Worm (Caenorhabditis elegans): ENCODE measurements around the gene T21B10.4.

Gene T21B10.4

ce11 chrII:8989444-8989843 lies 48.8 kb downstream of the T21B10.4 start, which contains the start of gene C18E9.9:
Gene C18E9.9, minus strand, starts transcription at chrII:8989544.
- TF ChIP-seq tbx-8 (GFP tag; optimal IDR thresholded peaks at IDR 0.05) (no peak), ham-2 (GFP tag; optimal IDR thresholded peaks at IDR 0.05) (no peak), sptf-1 (tag; optimal IDR thresholded peaks at IDR 0.05) (no peak), unc-120 (tag; optimal IDR thresholded peaks at IDR 0.05; ENCODE audit: poor library complexity, severe bottlenecking) (no peak), unc-39 (tag; optimal IDR thresholded peaks at IDR 0.05) (no peak), pha-4 (tag; optimal IDR thresholded peaks at IDR 0.05) (no peak), cnd-1 (tag; optimal IDR thresholded peaks at IDR 0.05) (no peak), mls-2 (tag; optimal IDR thresholded peaks at IDR 0.05) (no peak), unc-62 (GFP tag; optimal IDR thresholded peaks at IDR 0.05) (no peak), ceh-43 (GFP tag; optimal IDR thresholded peaks at IDR 0.05) (no peak), bed-3 (GFP tag; optimal IDR thresholded peaks at IDR 0.05) (no peak), blmp-1 (tag; optimal IDR thresholded peaks at IDR 0.05) (no peak), ces-1 (GFP tag; optimal IDR thresholded peaks at IDR 0.05) (no peak), lin-32 (GFP tag; optimal IDR thresholded peaks at IDR 0.05) (no peak), nhr-28 (tag; optimal IDR thresholded peaks at IDR 0.05) (no peak), mep-1 (tag; optimal IDR thresholded peaks at IDR 0.05) (no peak)

ce11 chrII:8990267-8990666 lies 49.6 kb downstream of the T21B10.4 start:
- no peak for TF ChIP-seq mls-2 (tag; optimal IDR thresholded peaks at IDR 0.05)
- TF ChIP-seq unc-62 (GFP tag; optimal IDR thresholded peaks at IDR 0.05): no peak
- no peak for TF ChIP-seq ceh-83 (GFP tag; optimal IDR thresholded peaks at IDR 0.05)
- TF ChIP-seq ham-2 (GFP tag; optimal IDR thresholded peaks at IDR 0.05): no peak
- no peak for TF ChIP-seq mep-1 (tag; optimal IDR thresholded peaks at IDR 0.05)
- TF ChIP-seq cnd-1 (tag; optimal IDR thresholded peaks at IDR 0.05): no peak
- TF ChIP-seq ztf-11 (tag; optimal IDR thresholded peaks at IDR 0.05): no peak
- no peak for TF ChIP-seq ceh-43 (GFP tag; optimal IDR thresholded peaks at IDR 0.05)
- no peak for TF ChIP-seq bed-3 (GFP tag; optimal IDR thresholded peaks at IDR 0.05)
- TF ChIP-seq nhr-2 (tag; optimal IDR thresholded peaks at IDR 0.05): no peak
- no peak for TF ChIP-seq nhr-12 (tag; optimal IDR thresholded peaks at IDR 0.05)
- TF ChIP-seq sem-2 (GFP tag; optimal IDR thresholded peaks at IDR 0.05): no peak
- no peak for TF ChIP-seq elt-3 (tag; optimal IDR thresholded peaks at IDR 0.05)
- no peak for TF ChIP-seq unc-120 (tag; optimal IDR thresholded peaks at IDR 0.05; ENCODE audit: poor library complexity, severe bottlenecking)
- TF ChIP-seq lin-13 (tag; optimal IDR thresholded peaks at IDR 0.05): no peak
- no peak for TF ChIP-seq elt-1 (tag; optimal IDR thresholded peaks at IDR 0.05; ENCODE audit: borderline replicate concordance, insufficient read depth)
- TF ChIP-seq snpc-4 (tag; optimal IDR thresholded peaks at IDR 0.05): no peak
- no peak for TF ChIP-seq nhr-76 (tag; optimal IDR thresholded peaks at IDR 0.05)

- TF ChIP-seq lin-13 (tag; optimal IDR thresholded peaks at IDR 0.05) (no peak), sptf-1 (tag; optimal IDR thresholded peaks at IDR 0.05) (no peak), ces-1 (GFP tag; optimal IDR thresholded peaks at IDR 0.05) (no peak), unc-62 (GFP tag; optimal IDR thresholded peaks at IDR 0.05) (no peak), unc-39 (tag; optimal IDR thresholded peaks at IDR 0.05) (no peak), tbx-8 (GFP tag; optimal IDR thresholded peaks at IDR 0.05) (no peak), nhr-28 (tag; optimal IDR thresholded peaks at IDR 0.05) (no peak), cnd-1 (tag; optimal IDR thresholded peaks at IDR 0.05) (no peak), mab-5 (tag; optimal IDR thresholded peaks at IDR 0.05) (no peak), blmp-1 (tag; optimal IDR thresholded peaks at IDR 0.05) (no peak), sem-2 (GFP tag; optimal IDR thresholded peaks at IDR 0.05) (no peak), lsy-2 (tag; optimal IDR thresholded peaks at IDR 0.05) (no peak), mep-1 (tag; optimal IDR thresholded peaks at IDR 0.05) (no peak), elt-3 (tag; optimal IDR thresholded peaks at IDR 0.05) (no peak), unc-120 (tag; optimal IDR thresholded peaks at IDR 0.05; ENCODE audit: poor library complexity, severe bottlenecking) (no peak), zip-8 (tag; optimal IDR thresholded peaks at IDR 0.05) (no peak), ceh-43 (GFP tag; optimal IDR thresholded peaks at IDR 0.05) (no peak), nhr-76 (tag; optimal IDR thresholded peaks at IDR 0.05) (no peak), nhr-237 (tag; optimal IDR thresholded peaks at IDR 0.05) (no peak), mls-2 (tag; optimal IDR thresholded peaks at IDR 0.05) (no peak)
Measured at ce11 chrII:8991602-8992001, 50.9 kb downstream of the T21B10.4 start.

All from whole organism, mixed stage, embryonic.